Fruit fly (Drosophila melanogaster) whole organism, embryonic: ENCODE results near the gene anchor.

Source experiments
- CG11696 ChIP-seq: fragments of 200-800 bp; sonication (Bioruptor generic); IDR thresholded peaks from 2 replicates; pipeline ENCODE4 v1.3.6; 2022; ENCODE audit warnings: missing biosample characterization, missing genetic modification characterization
- CG16863 ChIP-seq: fragments of 200-800 bp; sonication (Bioruptor generic); optimal IDR thresholded peaks from 3 replicates; lab custom pipeline; 2016; ENCODE audit warnings: missing biosample characterization, missing genetic modification characterization
- CG3995 ChIP-seq: fragments of 200-800 bp; sonication (Bioruptor generic); optimal IDR thresholded peaks from 3 replicates; lab custom pipeline; 2016; ENCODE audit warnings: missing biosample characterization, missing genetic modification characterization
- NK7.1 ChIP-seq: fragments of 200-800 bp; sonication (Bioruptor generic); optimal IDR thresholded peaks from 3 replicates; lab custom pipeline; 2016; ENCODE audit warnings: missing biosample characterization, missing genetic modification characterization
- Rx ChIP-seq: fragments of 200-800 bp; sonication (Bioruptor generic); IDR thresholded peaks from 2 replicates; pipeline ENCODE4 v1.3.6; 2022; ENCODE audit warnings: missing biosample characterization, missing genetic modification characterization
- Sry-β ChIP-seq: fragments of 200-800 bp; sonication (Bioruptor generic); optimal IDR thresholded peaks from 2 replicates; lab custom pipeline; 2018; ENCODE audit warnings: missing biosample characterization, mild to moderate bottlenecking, missing genetic modification characterization, moderate library complexity
- phol ChIP-seq: fragments of 200-800 bp; sonication (Bioruptor generic); optimal IDR thresholded peaks from 3 replicates; lab custom pipeline; 2018; ENCODE audit warnings: missing biosample characterization, mild to moderate bottlenecking, missing genetic modification characterization, moderate library complexity
- slp2 ChIP-seq: fragments of 200-800 bp; sonication (Bioruptor generic); optimal IDR thresholded peaks from 2 replicates; lab custom pipeline; 2016; ENCODE audit warnings: missing biosample characterization, missing genetic modification characterization
- tin ChIP-seq: fragments of 200-800 bp; sonication (Bioruptor generic); optimal IDR thresholded peaks from 3 replicates; lab custom pipeline; 2016; ENCODE audit warnings: missing biosample characterization, missing genetic modification characterization

dm6 chr3L:17586370-17587048 lies 35.1 kb upstream of the anchor start:
- TF ChIP-seq NK7.1 = no peak
- no peak for TF ChIP-seq Sry-β (GFP tag; lab: Kevin White, UChicago)
- no peak for TF ChIP-seq slp2
- no peak for TF ChIP-seq tin (GFP tag; lab: Kevin White, UChicago)
- no peak for TF ChIP-seq CG16863 (GFP tag; lab: Kevin White, UChicago)
- no peak for TF ChIP-seq phol (tag; lab: Kevin White, UChicago)
- TF ChIP-seq CG11696 = no peak
- no peak for TF ChIP-seq Rx (GFP tag; lab: Robert Waterston, UW)
- TF ChIP-seq CG3995 (GFP tag; lab: Kevin White, UChicago) = no peak
